Fruit fly (Drosophila melanogaster) whole organism, embryonic: ENCODE results near the gene CG13313.

Experiments used
- ATbp ChIP-seq: fragments of 200-800 bp; sonication (Bioruptor generic); optimal IDR thresholded peaks from 2 replicates; lab custom pipeline; 2017; ENCODE audit warnings: missing biosample characterization, mild to moderate bottlenecking, missing genetic modification characterization, missing genetic modification reagents
- Ada2b ChIP-seq: fragments of 200-800 bp; sonication (Bioruptor generic); IDR thresholded peaks from 2 replicates; pipeline ENCODE4 v1.3.6; 2022; ENCODE audit warnings: missing biosample characterization, missing genetic modification characterization
- BEAF-32 ChIP-seq: fragments of 200-800 bp; sonication (Bioruptor generic); optimal IDR thresholded peaks from 3 replicates; lab custom pipeline; 2017; ENCODE audit warnings: missing biosample characterization, missing genetic modification characterization, mild to moderate bottlenecking, moderate library complexity, missing genetic modification reagents
- Bteb2 ChIP-seq: fragments of 200-800 bp; sonication (Bioruptor generic); optimal IDR thresholded peaks from 2 replicates; lab custom pipeline; 2016; ENCODE audit warnings: missing biosample characterization, missing genetic modification characterization
- CG10366 ChIP-seq: fragments of 200-800 bp; sonication (Bioruptor generic); IDR thresholded peaks from 2 replicates; pipeline ENCODE4 v1.3.6; 2022; ENCODE audit warnings: missing biosample characterization, missing genetic modification characterization
- CG13287 ChIP-seq: fragments of 200-800 bp; sonication (Bioruptor generic); IDR thresholded peaks from 2 replicates; pipeline ENCODE4 v1.3.6; 2022; ENCODE audit warnings: missing biosample characterization, missing genetic modification characterization; ENCODE audit not compliant: partially characterized antibody
- CG13296 ChIP-seq: fragments of 200-800 bp; sonication (Bioruptor generic); optimal IDR thresholded peaks from 3 replicates; lab custom pipeline; 2018; ENCODE audit warnings: missing biosample characterization, mild to moderate bottlenecking, missing genetic modification characterization
- CG13894 ChIP-seq: fragments of 200-800 bp; sonication (Bioruptor generic); optimal IDR thresholded peaks from 3 replicates; lab custom pipeline; 2018; ENCODE audit warnings: missing biosample characterization, mild to moderate bottlenecking, missing genetic modification characterization, moderate library complexity
- CG14441 ChIP-seq: fragments of 200-800 bp; sonication (Bioruptor generic); IDR thresholded peaks from 2 replicates; pipeline ENCODE4 v1.3.6; 2022; ENCODE audit warnings: missing biosample characterization, missing genetic modification characterization
- CG1529 ChIP-seq: fragments of 200-800 bp; sonication (Bioruptor generic); optimal IDR thresholded peaks from 3 replicates; lab custom pipeline; 2018; ENCODE audit warnings: missing biosample characterization, missing genetic modification characterization
- CG15479 ChIP-seq: fragments of 200-800 bp; sonication (Bioruptor generic); optimal IDR thresholded peaks from 3 replicates; lab custom pipeline; 2019; ENCODE audit warnings: missing biosample characterization, mild to moderate bottlenecking, missing genetic modification characterization, moderate library complexity
- CG15514 ChIP-seq: fragments of 200-800 bp; sonication (Bioruptor generic); optimal IDR thresholded peaks from 3 replicates; lab custom pipeline; 2017; ENCODE audit warnings: missing biosample characterization, missing genetic modification characterization, mild to moderate bottlenecking, moderate library complexity, missing genetic modification reagents
- CG17361 ChIP-seq: fragments of 200-800 bp; sonication (Bioruptor generic); IDR thresholded peaks from 3 replicates; pipeline ENCODE4 v1.3.6; 2022; ENCODE audit warnings: missing biosample characterization, missing genetic modification characterization
- CG1832 ChIP-seq: fragments of 200-800 bp; sonication (Bioruptor generic); optimal IDR thresholded peaks from 2 replicates; lab custom pipeline; 2017; ENCODE audit warnings: missing biosample characterization, mild to moderate bottlenecking, missing genetic modification characterization, inconsistent platforms
- CG2889 ChIP-seq: fragments of 200-800 bp; sonication (Bioruptor generic); IDR thresholded peaks from 3 replicates; pipeline ENCODE4 v1.3.6; 2022; ENCODE audit warnings: missing biosample characterization, missing genetic modification characterization
- CG3407 ChIP-seq: fragments of 200-800 bp; sonication (Bioruptor generic); optimal IDR thresholded peaks from 2 replicates; lab custom pipeline; 2018; ENCODE audit warnings: missing biosample characterization, mild to moderate bottlenecking, missing genetic modification characterization
- CG43689 ChIP-seq: fragments of 200-800 bp; sonication (Bioruptor generic); IDR thresholded peaks from 2 replicates; pipeline ENCODE4 v1.3.6; 2022; ENCODE audit warnings: missing biosample characterization, missing genetic modification characterization
- CG6683 ChIP-seq: fragments of 200-800 bp; sonication (Bioruptor generic); optimal IDR thresholded peaks from 2 replicates; lab custom pipeline; 2017; ENCODE audit warnings: missing biosample characterization, mild to moderate bottlenecking, missing genetic modification characterization, missing genetic modification reagents
- CG6689 ChIP-seq: fragments of 200-800 bp; sonication (Bioruptor generic); IDR thresholded peaks from 2 replicates; pipeline ENCODE4 v1.3.6; 2022; ENCODE audit warnings: missing biosample characterization, missing genetic modification characterization
- CG7745 ChIP-seq: fragments of 200-800 bp; sonication (Bioruptor generic); optimal IDR thresholded peaks from 2 replicates; lab custom pipeline; 2018; ENCODE audit warnings: missing biosample characterization, mild to moderate bottlenecking, missing genetic modification characterization, moderate library complexity
- CG9932 ChIP-seq: fragments of 200-800 bp; sonication (Bioruptor generic); IDR thresholded peaks from 2 replicates; pipeline ENCODE4 v1.3.6; 2022; ENCODE audit warnings: missing biosample characterization, missing genetic modification characterization
- Camta ChIP-seq: fragments of 200-800 bp; sonication (Bioruptor generic); optimal IDR thresholded peaks from 2 replicates; lab custom pipeline; 2016; ENCODE audit warnings: missing biosample characterization, missing genetic modification characterization
- Ets65A ChIP-seq: fragments of 200-800 bp; sonication (Bioruptor generic); peaks from one replicate; lab custom pipeline; 2016; ENCODE audit warnings: missing biosample characterization, missing genetic modification characterization
- HHEX ChIP-seq: fragments of 200-800 bp; sonication (Bioruptor generic); optimal IDR thresholded peaks from 3 replicates; lab custom pipeline; 2017; ENCODE audit warnings: missing biosample characterization, mild to moderate bottlenecking, missing genetic modification characterization, missing genetic modification reagents
- HmgD ChIP-seq: fragments of 200-800 bp; sonication (Bioruptor generic); optimal IDR thresholded peaks from 3 replicates; lab custom pipeline; 2016; ENCODE audit warnings: missing biosample characterization, missing genetic modification characterization
- HmgZ ChIP-seq: fragments of 200-800 bp; sonication (Bioruptor generic); optimal IDR thresholded peaks from 2 replicates; lab custom pipeline; 2018; ENCODE audit warnings: missing biosample characterization, mild to moderate bottlenecking, missing genetic modification characterization
- Hmx ChIP-seq: fragments of 200-800 bp; sonication (Bioruptor generic); optimal IDR thresholded peaks from 2 replicates; lab custom pipeline; 2016; ENCODE audit warnings: missing biosample characterization, missing genetic modification characterization
- Med ChIP-seq: fragments of 200-800 bp; sonication (Bioruptor generic); peaks from one replicate; lab custom pipeline; 2016; ENCODE audit warnings: missing biosample characterization, missing genetic modification characterization, mild to moderate bottlenecking, inconsistent platforms, moderate library complexity
- NC2α ChIP-seq: fragments of 200-800 bp; sonication (Bioruptor generic); optimal IDR thresholded peaks from 2 replicates; lab custom pipeline; 2016; ENCODE audit warnings: missing biosample characterization, missing genetic modification characterization
- Sox100B ChIP-seq: fragments of 200-800 bp; sonication (Bioruptor generic); optimal IDR thresholded peaks from 3 replicates; lab custom pipeline; 2018; ENCODE audit warnings: missing biosample characterization, mild to moderate bottlenecking, missing genetic modification characterization
- Vsx1 ChIP-seq: fragments of 200-800 bp; sonication (Bioruptor generic); optimal IDR thresholded peaks from 2 replicates; lab custom pipeline; 2017; ENCODE audit warnings: missing biosample characterization, mild to moderate bottlenecking, missing genetic modification characterization, missing genetic modification reagents
- Xbp1 ChIP-seq: fragments of 200-800 bp; sonication (Bioruptor generic); optimal IDR thresholded peaks from 3 replicates; lab custom pipeline; 2016; ENCODE audit warnings: missing biosample characterization, mild to moderate bottlenecking, missing genetic modification characterization
- Xrp1 ChIP-seq: fragments of 200-800 bp; sonication (Bioruptor generic); IDR thresholded peaks from 2 replicates; pipeline ENCODE4 v1.3.6; 2022; ENCODE audit warnings: missing biosample characterization, missing genetic modification characterization
- ac ChIP-seq: fragments of 200-800 bp; sonication (Bioruptor generic); optimal IDR thresholded peaks from 3 replicates; lab custom pipeline; 2017; ENCODE audit warnings: missing biosample characterization, mild to moderate bottlenecking, missing genetic modification characterization
- ase ChIP-seq: fragments of 200-800 bp; sonication (Bioruptor generic); IDR thresholded peaks from 3 replicates; pipeline ENCODE4 v1.3.6; 2022; ENCODE audit warnings: missing biosample characterization, missing genetic modification characterization
- bigmax ChIP-seq: fragments of 200-800 bp; sonication (Bioruptor generic); optimal IDR thresholded peaks from 2 replicates; lab custom pipeline; 2018; ENCODE audit warnings: missing biosample characterization, mild to moderate bottlenecking, missing genetic modification characterization
- bsh ChIP-seq, 2 experiments: fragments of 200-800 bp; sonication (Bioruptor generic); optimal IDR thresholded peaks; 2 replicates each; lab custom pipeline; 2017 to 2018; ENCODE audit warnings: mild to moderate bottlenecking in 2 of 2, missing biosample characterization in 2 of 2, missing genetic modification characterization in 2 of 2, moderate library complexity in 1 of 2
- chinmo ChIP-seq: fragments of 200-800 bp; sonication (Bioruptor generic); IDR thresholded peaks from 4 replicates; pipeline ENCODE4 v1.3.6; 2022; ENCODE audit warnings: missing biosample characterization, missing genetic modification characterization; ENCODE audit not compliant: partially characterized antibody
- chn ChIP-seq: fragments of 200-800 bp; sonication (Bioruptor generic); optimal IDR thresholded peaks from 2 replicates; lab custom pipeline; 2016; ENCODE audit warnings: missing biosample characterization, missing genetic modification characterization
- ci ChIP-seq: fragments of 200-800 bp; sonication (Bioruptor generic); IDR thresholded peaks from 3 replicates; pipeline ENCODE4 v1.3.6; 2022; ENCODE audit warnings: missing biosample characterization, missing genetic modification characterization
- emc ChIP-seq: fragments of 200-800 bp; sonication (Bioruptor generic); optimal IDR thresholded peaks from 2 replicates; lab custom pipeline; 2016; ENCODE audit warnings: missing biosample characterization, missing genetic modification characterization
- fd64A ChIP-seq: fragments of 200-800 bp; sonication (Bioruptor generic); optimal IDR thresholded peaks from 3 replicates; lab custom pipeline; 2018; ENCODE audit warnings: missing biosample characterization, mild to moderate bottlenecking, missing genetic modification characterization
- grau ChIP-seq: fragments of 200-800 bp; optimal IDR thresholded peaks from 3 replicates; lab custom pipeline; 2019; ENCODE audit warnings: missing biosample characterization, mild to moderate bottlenecking, missing genetic modification characterization, moderate library complexity
- kah ChIP-seq: fragments of 200-800 bp; sonication (Bioruptor generic); optimal IDR thresholded peaks from 2 replicates; lab custom pipeline; 2018; ENCODE audit warnings: missing biosample characterization, mild to moderate bottlenecking, missing genetic modification characterization
- klu ChIP-seq: fragments of 200-800 bp; sonication (Bioruptor generic); IDR thresholded peaks from 2 replicates; pipeline ENCODE4 v1.3.6; 2022; ENCODE audit warnings: missing biosample characterization, missing genetic modification characterization
- nau ChIP-seq: fragments of 200-800 bp; sonication (Bioruptor generic); optimal IDR thresholded peaks from 3 replicates; lab custom pipeline; 2017; ENCODE audit warnings: missing biosample characterization, mild to moderate bottlenecking, missing genetic modification characterization, missing genetic modification reagents
- nerfin-1 ChIP-seq: fragments of 200-800 bp; sonication (Bioruptor generic); optimal IDR thresholded peaks from 3 replicates; lab custom pipeline; 2019; ENCODE audit warnings: missing biosample characterization, mild to moderate bottlenecking, missing genetic modification characterization, moderate library complexity
- sens-2 ChIP-seq: fragments of 200-800 bp; sonication (Bioruptor generic); IDR thresholded peaks from 2 replicates; pipeline ENCODE4 v1.3.6; 2022; ENCODE audit warnings: missing biosample characterization, missing genetic modification characterization
- sna ChIP-seq: fragments of 200-800 bp; sonication (Bioruptor generic); IDR thresholded peaks from 2 replicates; pipeline ENCODE4 v1.3.6; 2022; ENCODE audit warnings: missing biosample characterization, missing genetic modification characterization; ENCODE audit not compliant: partially characterized antibody
- tin ChIP-seq: fragments of 200-800 bp; sonication (Bioruptor generic); optimal IDR thresholded peaks from 3 replicates; lab custom pipeline; 2016; ENCODE audit warnings: missing biosample characterization, missing genetic modification characterization

Gene CG13313

DNA sequence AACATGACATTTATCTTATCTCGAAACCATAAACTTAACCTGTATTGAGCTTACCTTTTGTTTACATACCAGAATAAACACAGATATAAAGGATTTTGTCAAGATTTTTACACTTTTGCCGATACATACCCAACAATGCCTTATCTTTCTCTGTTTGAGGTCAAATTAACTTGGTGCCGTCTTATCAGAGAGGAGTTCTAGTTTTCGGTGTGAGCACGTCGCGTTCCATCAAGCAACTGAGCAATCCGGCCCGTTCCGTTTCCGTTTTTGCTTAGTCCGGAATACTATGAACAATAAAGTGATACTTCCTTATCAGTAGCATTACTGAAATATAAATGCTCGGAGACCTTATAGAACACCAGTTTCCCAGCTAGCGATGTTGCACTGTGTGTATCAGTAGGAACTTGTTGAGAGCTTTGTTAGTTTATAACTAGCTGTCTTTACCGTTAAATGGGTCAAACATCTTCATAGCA, 27.2 kb downstream of the CG13313 start, which contains the start of gene Galk (continued):
- no peak for TF ChIP-seq CG7745
- TF ChIP-seq tin (GFP tag; lab: Kevin White, UChicago): peak; percentile 50
- TF ChIP-seq sens-2 (GFP tag; lab: Robert Waterston, UW): no peak; the same call in 1 of the 2 replicates
- TF ChIP-seq CG15479 (GFP tag; lab: Kevin White, UChicago): no peak
- TF ChIP-seq Ada2b (GFP tag; lab: Robert Waterston, UW): peak; percentile 67
- TF ChIP-seq chinmo: no peak
- TF ChIP-seq ci (GFP tag; lab: Robert Waterston, UW): no peak; the same call in 2 of the 3 replicates
- no peak for TF ChIP-seq Ets65A (GFP tag; lab: Kevin White, UChicago)
- peak; percentile 87 for TF ChIP-seq CG9932 (GFP tag; lab: Robert Waterston, UW)
- peak; percentile 57; the same call in 2 of the 3 replicates for TF ChIP-seq ase
- no peak for TF ChIP-seq NC2α
- TF ChIP-seq chn (GFP tag; lab: Kevin White, UChicago): peak; percentile 12
- TF ChIP-seq CG17361: no peak; the same call in 2 of the 3 replicates
- TF ChIP-seq Med (GFP tag; lab: Kevin White, UChicago): peak; percentile 94
- peak; percentile 63 for TF ChIP-seq nerfin-1 (tag; lab: Kevin White, UChicago)
- no peak for TF ChIP-seq ac (GFP tag; lab: Kevin White, UChicago)
- TF ChIP-seq CG15514: peak; percentile 72
- peak; percentile 58 for TF ChIP-seq bigmax (GFP tag; lab: Kevin White, UChicago)
- peak; percentile 77 for TF ChIP-seq HmgZ
- peak; percentile 17 for TF ChIP-seq Bteb2 (GFP tag; lab: Kevin White, UChicago)
- peak; percentile 83 for TF ChIP-seq fd64A
- no peak; the same call in 1 of the 2 replicates for TF ChIP-seq Xrp1
- TF ChIP-seq CG13287: no peak
- peak; percentile 78 for TF ChIP-seq CG13296
- peak; percentile 56 for TF ChIP-seq CG13894 (tag; lab: Kevin White, UChicago)
- peak; percentile 82 for TF ChIP-seq CG14441 (GFP tag; lab: Robert Waterston, UW)
- peak; percentile 61 for TF ChIP-seq Xbp1 (GFP tag; lab: Kevin White, UChicago)
- no peak for TF ChIP-seq sna
- peak; percentile 7 for TF ChIP-seq CG6683
- no peak for TF ChIP-seq CG43689 (GFP tag; lab: Robert Waterston, UW)
- peak; percentile 30 for TF ChIP-seq kah (GFP tag; lab: Kevin White, UChicago)
- TF ChIP-seq CG1832: no peak
- peak; percentile 83 for TF ChIP-seq ATbp (GFP tag; lab: Kevin White, UChicago)
- TF ChIP-seq CG2889 (GFP tag; lab: Robert Waterston, UW): peak; percentile 70; the same call in 1 of the 3 replicates
- TF ChIP-seq CG6689: peak; percentile 39; the same call in 1 of the 2 replicates
- peak; percentile 26 for TF ChIP-seq CG1529 (GFP tag; lab: Kevin White, UChicago)
- peak in 1 of 2 experiments; percentile 49 for TF ChIP-seq bsh (GFP tag; optimal IDR thresholded peaks at IDR 0.05; lab: Kevin White, UChicago)
- no peak for TF ChIP-seq Hmx (GFP tag; lab: Kevin White, UChicago)
- TF ChIP-seq CG10366 (GFP tag; lab: Robert Waterston, UW): peak; percentile 63
- peak; percentile 97 for TF ChIP-seq grau (tag; lab: Kevin White, UChicago)
- no peak for TF ChIP-seq klu (GFP tag; lab: Robert Waterston, UW)
- no peak for TF ChIP-seq Sox100B (GFP tag; lab: Kevin White, UChicago)
- no peak for TF ChIP-seq Vsx1 (GFP tag; lab: Kevin White, UChicago)
- TF ChIP-seq emc (GFP tag; lab: Kevin White, UChicago): peak; percentile 1
- no peak for TF ChIP-seq HmgD (GFP tag; lab: Kevin White, UChicago)
- peak; percentile 63 for TF ChIP-seq HHEX
- TF ChIP-seq CG3407 (GFP tag; lab: Kevin White, UChicago): peak; percentile 62
- TF ChIP-seq Camta (GFP tag; lab: Kevin White, UChicago): no peak
- no peak for TF ChIP-seq BEAF-32 (GFP tag; lab: Kevin White, UChicago)
- TF ChIP-seq nau (GFP tag; lab: Kevin White, UChicago): no peak
